Fruit fly (Drosophila melanogaster) whole organism, embryonic: Measurements from ENCODE around the gene CG14866.

ENCODE experiments used
- Abd-B ChIP-seq: fragments of 200-800 bp; sonication (Bioruptor generic); optimal IDR thresholded peaks from 2 replicates; lab custom pipeline; 2018; ENCODE audit warnings: missing biosample characterization, mild to moderate bottlenecking, missing genetic modification characterization, moderate library complexity
- Atf6 ChIP-seq: fragments of 200-800 bp; sonication (Bioruptor generic); IDR thresholded peaks from 2 replicates; pipeline ENCODE4 v1.3.6; 2022; ENCODE audit warnings: missing biosample characterization, missing genetic modification characterization
- Blimp-1 ChIP-seq: fragments of 200-800 bp; sonication (Bioruptor generic); optimal IDR thresholded peaks from 3 replicates; lab custom pipeline; 2018; ENCODE audit warnings: missing biosample characterization, missing genetic modification characterization, mild to moderate bottlenecking, moderate library complexity, missing genetic modification reagents
- CG10267 ChIP-seq: fragments of 200-800 bp; sonication (Bioruptor generic); optimal IDR thresholded peaks from 2 replicates; lab custom pipeline; 2018; ENCODE audit warnings: missing biosample characterization, mild to moderate bottlenecking, missing genetic modification characterization, moderate library complexity
- CG12391 ChIP-seq: fragments of 200-800 bp; sonication (Bioruptor generic); optimal IDR thresholded peaks from 3 replicates; lab custom pipeline; 2018; ENCODE audit warnings: missing biosample characterization, mild to moderate bottlenecking, missing genetic modification characterization, moderate library complexity
- CG13287 ChIP-seq: fragments of 200-800 bp; sonication (Bioruptor generic); IDR thresholded peaks from 2 replicates; pipeline ENCODE4 v1.3.6; 2022; ENCODE audit warnings: missing biosample characterization, missing genetic modification characterization; ENCODE audit not compliant: partially characterized antibody
- CG13424 ChIP-seq: fragments of 200-800 bp; sonication (Bioruptor generic); optimal IDR thresholded peaks from 2 replicates; lab custom pipeline; 2019; ENCODE audit warnings: missing biosample characterization, mild to moderate bottlenecking, missing genetic modification characterization, moderate library complexity
- CG14710 ChIP-seq: fragments of 200-800 bp; sonication (Bioruptor generic); optimal IDR thresholded peaks from 3 replicates; lab custom pipeline; 2019; ENCODE audit warnings: missing biosample characterization, mild to moderate bottlenecking, missing genetic modification characterization, moderate library complexity
- CG1603 ChIP-seq: fragments of 200-800 bp; sonication (Bioruptor generic); optimal IDR thresholded peaks from 2 replicates; lab custom pipeline; 2019; ENCODE audit warnings: missing biosample characterization, mild to moderate bottlenecking, missing genetic modification characterization, moderate library complexity
- CG17186 ChIP-seq: fragments of 200-800 bp; sonication (Bioruptor generic); optimal IDR thresholded peaks from 3 replicates; lab custom pipeline; 2017; ENCODE audit warnings: missing biosample characterization, missing genetic modification reagents, missing genetic modification characterization
- CG17829 ChIP-seq: fragments of 200-800 bp; optimal IDR thresholded peaks from 2 replicates; lab custom pipeline; 2019; ENCODE audit warnings: missing biosample characterization, mild to moderate bottlenecking, missing genetic modification characterization, moderate library complexity
- CG18262 ChIP-seq: fragments of 200-800 bp; optimal IDR thresholded peaks from 3 replicates; lab custom pipeline; 2019; ENCODE audit warnings: missing biosample characterization, mild to moderate bottlenecking, missing genetic modification characterization, moderate library complexity
- CG2712 ChIP-seq: fragments of 200-800 bp; optimal IDR thresholded peaks from 3 replicates; lab custom pipeline; 2019; ENCODE audit warnings: missing biosample characterization, mild to moderate bottlenecking, missing genetic modification characterization, moderate library complexity
- CG30020 ChIP-seq: fragments of 200-800 bp; optimal IDR thresholded peaks from 2 replicates; lab custom pipeline; 2019; ENCODE audit warnings: missing biosample characterization, mild to moderate bottlenecking, missing genetic modification characterization, moderate library complexity
- CG31388 ChIP-seq: fragments of 200-800 bp; sonication (Bioruptor generic); optimal IDR thresholded peaks from 2 replicates; lab custom pipeline; 2016; ENCODE audit warnings: missing biosample characterization, missing genetic modification characterization
- CG3163 ChIP-seq: fragments of 200-800 bp; sonication (Bioruptor generic); optimal IDR thresholded peaks from 3 replicates; lab custom pipeline; 2016; ENCODE audit warnings: missing biosample characterization, missing genetic modification characterization
- CG33213 ChIP-seq: fragments of 200-800 bp; sonication (Bioruptor generic); optimal IDR thresholded peaks from 3 replicates; lab custom pipeline; 2016; ENCODE audit warnings: missing biosample characterization, missing genetic modification characterization
- CG6683 ChIP-seq: fragments of 200-800 bp; sonication (Bioruptor generic); optimal IDR thresholded peaks from 2 replicates; lab custom pipeline; 2017; ENCODE audit warnings: missing biosample characterization, mild to moderate bottlenecking, missing genetic modification characterization, missing genetic modification reagents
- CG7987 ChIP-seq: fragments of 200-800 bp; sonication (Bioruptor generic); optimal IDR thresholded peaks from 2 replicates; lab custom pipeline; 2018; ENCODE audit warnings: missing biosample characterization, mild to moderate bottlenecking, missing genetic modification characterization, moderate library complexity
- CG8924 ChIP-seq: fragments of 200-800 bp; optimal IDR thresholded peaks from 3 replicates; lab custom pipeline; 2019; ENCODE audit warnings: missing biosample characterization, mild to moderate bottlenecking, missing genetic modification characterization, moderate library complexity
- Camta ChIP-seq: fragments of 200-800 bp; sonication (Bioruptor generic); optimal IDR thresholded peaks from 2 replicates; lab custom pipeline; 2016; ENCODE audit warnings: missing biosample characterization, missing genetic modification characterization
- Ets97D ChIP-seq: fragments of 200-800 bp; sonication (Bioruptor generic); optimal IDR thresholded peaks from 3 replicates; lab custom pipeline; 2016; ENCODE audit warnings: missing biosample characterization, missing genetic modification characterization
- HmgD ChIP-seq: fragments of 200-800 bp; sonication (Bioruptor generic); optimal IDR thresholded peaks from 3 replicates; lab custom pipeline; 2016; ENCODE audit warnings: missing biosample characterization, missing genetic modification characterization
- Hr51 ChIP-seq, 2 experiments: fragments of 200-800 bp; sonication (Bioruptor generic); optimal IDR thresholded peaks; 2 replicates in 1 of 2; 3 replicates in 1 of 2; lab custom pipeline; 2016 to 2018; ENCODE audit warnings: missing biosample characterization in 2 of 2, missing genetic modification characterization in 2 of 2, mild to moderate bottlenecking in 1 of 2, moderate library complexity in 1 of 2
- Med ChIP-seq: fragments of 200-800 bp; sonication (Bioruptor generic); peaks from one replicate; lab custom pipeline; 2016; ENCODE audit warnings: missing biosample characterization, missing genetic modification characterization, mild to moderate bottlenecking, inconsistent platforms, moderate library complexity
- Pdp1 ChIP-seq, 2 experiments: fragments of 200-800 bp; sonication (Bioruptor generic); optimal IDR thresholded peaks; 3 replicates each; lab custom pipeline; 2016; ENCODE audit warnings: missing biosample characterization in 2 of 2, missing genetic modification characterization in 2 of 2, mild to moderate bottlenecking in 1 of 2, moderate library complexity in 1 of 2
- Sry-δ ChIP-seq: fragments of 200-800 bp; sonication (Bioruptor generic); optimal IDR thresholded peaks from 2 replicates; lab custom pipeline; 2016; ENCODE audit warnings: missing biosample characterization, missing genetic modification characterization
- Xbp1 ChIP-seq: fragments of 200-800 bp; sonication (Bioruptor generic); optimal IDR thresholded peaks from 3 replicates; lab custom pipeline; 2016; ENCODE audit warnings: missing biosample characterization, mild to moderate bottlenecking, missing genetic modification characterization
- bcd ChIP-seq: fragments of 200-800 bp; sonication (Bioruptor generic); optimal IDR thresholded peaks from 2 replicates; lab custom pipeline; 2017; ENCODE audit warnings: missing biosample characterization, mild to moderate bottlenecking, missing genetic modification characterization
- cg ChIP-seq: fragments of 200-800 bp; sonication (Bioruptor generic); optimal IDR thresholded peaks from 3 replicates; lab custom pipeline; 2019; ENCODE audit warnings: missing biosample characterization, mild to moderate bottlenecking, missing genetic modification characterization, moderate library complexity
- chn ChIP-seq: fragments of 200-800 bp; sonication (Bioruptor generic); optimal IDR thresholded peaks from 2 replicates; lab custom pipeline; 2016; ENCODE audit warnings: missing biosample characterization, missing genetic modification characterization
- dm ChIP-seq: fragments of 200-800 bp; sonication (Bioruptor generic); optimal IDR thresholded peaks from 3 replicates; lab custom pipeline; 2016; ENCODE audit warnings: missing biosample characterization, missing genetic modification characterization
- dmrt11E ChIP-seq: fragments of 200-800 bp; sonication (Bioruptor generic); optimal IDR thresholded peaks from 3 replicates; lab custom pipeline; 2018; ENCODE audit warnings: missing biosample characterization, mild to moderate bottlenecking, missing genetic modification characterization, moderate library complexity
- dpn ChIP-seq, 2 experiments: fragments of 200-800 bp; sonication (Bioruptor generic); optimal IDR thresholded peaks; 3 replicates each; lab custom pipeline; 2016; ENCODE audit warnings: missing biosample characterization in 2 of 2, missing genetic modification characterization in 2 of 2
- ewg ChIP-seq: fragments of 200-800 bp; sonication (Bioruptor generic); optimal IDR thresholded peaks from 3 replicates; lab custom pipeline; 2017; ENCODE audit warnings: mild to moderate bottlenecking, missing biosample characterization, missing genetic modification reagents, missing genetic modification characterization
- ftz-f1 ChIP-seq: fragments of 200-800 bp; sonication (Bioruptor generic); optimal IDR thresholded peaks from 2 replicates; lab custom pipeline; 2016; ENCODE audit warnings: missing biosample characterization, missing genetic modification characterization
- gem ChIP-seq: fragments of 200-800 bp; sonication (Bioruptor generic); optimal IDR thresholded peaks from 2 replicates; lab custom pipeline; 2019; ENCODE audit warnings: missing biosample characterization, mild to moderate bottlenecking, missing genetic modification characterization, moderate library complexity
- her ChIP-seq: fragments of 200-800 bp; sonication (Bioruptor generic); optimal IDR thresholded peaks from 2 replicates; lab custom pipeline; 2016; ENCODE audit warnings: missing biosample characterization, missing genetic modification characterization
- jumu ChIP-seq: fragments of 200-800 bp; sonication (Bioruptor generic); optimal IDR thresholded peaks from 3 replicates; lab custom pipeline; 2016; ENCODE audit warnings: missing biosample characterization, missing genetic modification characterization
- lbe ChIP-seq: fragments of 200-800 bp; sonication (Bioruptor generic); optimal IDR thresholded peaks from 2 replicates; lab custom pipeline; 2016; ENCODE audit warnings: missing biosample characterization, mild to moderate bottlenecking, missing genetic modification characterization
- mam ChIP-seq: fragments of 200-800 bp; sonication (Bioruptor generic); optimal IDR thresholded peaks from 3 replicates; lab custom pipeline; 2016; ENCODE audit warnings: missing biosample characterization, missing genetic modification characterization
- p53 ChIP-seq: fragments of 200-800 bp; sonication (Bioruptor generic); optimal IDR thresholded peaks from 2 replicates; lab custom pipeline; 2016; ENCODE audit warnings: missing biosample characterization, missing genetic modification characterization
- pan ChIP-seq, 4 experiments: fragments of >200 bp in 3 of 4; fragments of 200-800 bp in 1 of 4; sonication (Bioruptor generic) in 1 of 4; optimal IDR thresholded peaks in 3 of 4; IDR thresholded peaks in 1 of 4; 2 replicates each; pipeline versions ENCODE4 v1.3.6 to Lab custom; 2017 to 2022; ENCODE audit warnings: missing biosample characterization in 2 of 4, missing genetic modification characterization in 2 of 4, mixed read lengths in 1 of 4
- pho ChIP-seq: fragments of 200-800 bp; sonication (Bioruptor generic); optimal IDR thresholded peaks from 2 replicates; lab custom pipeline; 2016; ENCODE audit warnings: missing biosample characterization, missing genetic modification characterization
- phol ChIP-seq: fragments of 200-800 bp; sonication (Bioruptor generic); optimal IDR thresholded peaks from 3 replicates; lab custom pipeline; 2018; ENCODE audit warnings: missing biosample characterization, mild to moderate bottlenecking, missing genetic modification characterization, moderate library complexity
- ro ChIP-seq: fragments of 200-800 bp; sonication (Bioruptor generic); IDR thresholded peaks from 2 replicates; pipeline ENCODE4 v1.3.6; 2022; ENCODE audit warnings: missing biosample characterization, missing genetic modification characterization
- sqz ChIP-seq: fragments of 200-800 bp; sonication (Bioruptor generic); optimal IDR thresholded peaks from 3 replicates; lab custom pipeline; 2018; ENCODE audit warnings: missing biosample characterization, mild to moderate bottlenecking, missing genetic modification characterization
- unpg ChIP-seq: fragments of 200-800 bp; sonication (Bioruptor generic); optimal IDR thresholded peaks from 3 replicates; lab custom pipeline; 2018; ENCODE audit warnings: missing biosample characterization, mild to moderate bottlenecking, missing genetic modification characterization, moderate library complexity
- zf30C ChIP-seq: fragments of 200-800 bp; sonication (Bioruptor generic); optimal IDR thresholded peaks from 3 replicates; lab custom pipeline; 2018; ENCODE audit warnings: missing biosample characterization, mild to moderate bottlenecking, missing genetic modification characterization

Gene CG14866

DNA sequence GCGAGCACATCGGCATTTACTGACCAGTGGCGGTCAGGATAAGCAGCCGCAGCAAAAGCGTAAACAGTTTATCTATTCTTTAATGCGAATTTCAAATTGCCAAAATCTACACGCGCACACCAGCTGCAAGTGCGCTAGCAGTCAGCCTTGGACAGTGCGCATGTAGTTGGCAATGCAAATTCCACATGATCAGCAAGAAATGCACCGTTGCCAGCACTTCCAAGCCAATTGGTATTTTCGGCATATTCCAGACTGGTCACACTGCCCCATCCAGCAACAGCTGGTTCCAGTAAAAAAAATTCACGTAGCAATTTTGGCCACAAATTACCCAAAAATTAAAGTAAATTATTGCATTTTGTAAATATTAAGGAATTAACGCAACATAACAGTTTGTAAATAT lies 28.5 kb upstream of the CG14866 start (continued):
- TF ChIP-seq Med (GFP tag; lab: Kevin White, UChicago) (peak; percentile 86), CG13287 (GFP tag; lab: Robert Waterston, UW) (no peak), phol (tag; lab: Kevin White, UChicago) (peak; percentile 55), CG33213 (GFP tag; lab: Kevin White, UChicago) (peak; percentile 85), ro (no peak), p53 (GFP tag; lab: Kevin White, UChicago) (peak; percentile 5), CG31388 (GFP tag; lab: Kevin White, UChicago) (no peak), CG17186 (GFP tag; lab: Kevin White, UChicago) (peak; percentile 93), CG30020 (tag; lab: Kevin White, UChicago) (peak; percentile 23), Sry-δ (GFP tag; lab: Kevin White, UChicago) (peak; percentile 68), Pdp1 (GFP tag; optimal IDR thresholded peaks at IDR 0.05; lab: Kevin White, UChicago) (peak in 1 of 2 experiments; percentile 54), jumu (peak; percentile 46), ewg (GFP tag; lab: Kevin White, UChicago) (peak; percentile 25), her (peak; percentile 49), CG8924 (tag; lab: Kevin White, UChicago) (peak; percentile 37), Hr51 (GFP tag; optimal IDR thresholded peaks at IDR 0.05; lab: Kevin White, UChicago) (peak in 1 of 2 experiments; percentile 7), CG18262 (tag; lab: Kevin White, UChicago) (no peak), pan (optimal IDR thresholded peaks at IDR 0.05; lab: Kevin White, UChicago) (no peak), pan (GFP tag; optimal IDR thresholded peaks at IDR 0.05 in 1 of 2, IDR thresholded peaks at IDR 0.05 in 1 of 2) (no peak), CG12391 (tag; lab: Kevin White, UChicago) (peak; percentile 21), dpn (GFP tag; optimal IDR thresholded peaks at IDR 0.05; lab: Kevin White, UChicago) (peak; percentile 34 to 39), CG7987 (GFP tag; lab: Kevin White, UChicago) (peak; percentile 35), CG10267 (peak; percentile 54), CG1603 (tag; lab: Kevin White, UChicago) (peak; percentile 92), cg (peak; percentile 13), dmrt11E (tag; lab: Kevin White, UChicago) (peak; percentile 11), sqz (peak; percentile 91), CG14710 (tag; lab: Kevin White, UChicago) (peak; percentile 70), pho (peak; percentile 17), Blimp-1 (no peak), Abd-B (peak; percentile 64), Ets97D (GFP tag; lab: Kevin White, UChicago) (peak; percentile 75), gem (tag; lab: Kevin White, UChicago) (no peak), CG3163 (GFP tag; lab: Kevin White, UChicago) (peak; percentile 27), bcd (GFP tag; lab: Kevin White, UChicago) (peak; percentile 28), CG6683 (no peak), mam (GFP tag; lab: Kevin White, UChicago) (peak; percentile 28), CG17829 (tag; lab: Kevin White, UChicago) (peak; percentile 54), HmgD (GFP tag; lab: Kevin White, UChicago) (peak; percentile 77), Atf6 (no peak), lbe (GFP tag; lab: Kevin White, UChicago) (peak; percentile 52), zf30C (GFP tag; lab: Kevin White, UChicago) (peak; percentile 23), Camta (no peak), dm (GFP tag; lab: Kevin White, UChicago) (peak; percentile 90), CG2712 (peak; percentile 19), unpg (GFP tag; lab: Kevin White, UChicago) (no peak), chn (GFP tag; lab: Kevin White, UChicago) (peak; percentile 45), Xbp1 (GFP tag; lab: Kevin White, UChicago) (peak; percentile 25), ftz-f1 (GFP tag; lab: Kevin White, UChicago) (peak; percentile 41), CG13424 (tag; lab: Kevin White, UChicago) (peak; percentile 0)
